Fruit fly (Drosophila melanogaster) whole organism, larva: ENCODE results near the gene ND-24.

Source experiments
- noc ChIP-seq: fragments of 200-800 bp; sonication (Bioruptor generic); optimal IDR thresholded peaks from 3 replicates; lab custom pipeline; 2019; ENCODE audit warnings: missing biosample characterization, mild to moderate bottlenecking, missing genetic modification characterization, moderate library complexity

The ND-24 gene

DNA sequence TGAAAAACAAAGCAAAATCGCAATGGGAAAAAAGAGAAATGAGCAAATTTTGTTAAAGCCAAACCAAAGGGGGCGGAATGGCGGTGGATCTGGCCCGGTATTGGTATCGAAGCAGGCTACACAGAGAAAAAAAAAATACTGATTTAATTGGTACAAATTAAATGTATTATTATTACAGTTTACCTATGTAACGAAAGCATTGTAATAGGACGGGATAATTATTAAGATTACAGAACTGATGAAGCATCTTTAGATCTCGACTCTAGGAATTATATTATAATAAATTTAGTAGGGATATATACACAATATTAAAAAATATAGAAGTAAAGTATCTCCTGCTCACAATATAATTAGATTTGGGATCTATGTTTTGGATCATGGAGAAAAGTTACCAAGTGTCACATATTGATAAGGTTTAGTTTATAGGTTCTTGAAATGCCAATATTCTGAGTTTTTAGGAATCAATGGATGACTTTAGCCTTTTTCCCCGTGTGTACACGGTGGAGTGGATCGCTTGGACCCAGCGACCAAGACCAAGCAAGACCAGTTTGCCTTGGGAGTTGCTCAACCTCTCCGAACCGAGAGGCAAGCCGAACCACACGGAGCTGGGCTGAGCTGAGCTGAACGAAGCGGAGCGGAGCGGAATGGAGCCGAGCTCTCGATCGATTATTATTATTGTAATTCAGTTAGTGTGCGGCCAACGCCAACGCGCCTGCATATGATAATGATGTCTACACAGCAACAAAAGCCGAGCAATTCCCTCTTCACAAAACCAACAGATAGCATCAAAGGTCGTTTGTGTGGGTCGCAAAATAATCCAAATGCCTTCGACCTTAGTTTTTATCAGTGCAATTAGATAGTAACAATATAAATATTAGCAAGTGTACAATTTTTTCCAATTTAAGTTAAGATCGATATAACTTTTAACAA lies 48.0 kb downstream of the ND-24 start:
- TF ChIP-seq noc (tag; lab: Kevin White, UChicago), result peak; percentile 19

dm6 chrX:17682745-17683505 lies 51.0 kb downstream of the ND-24 start:
- peak; percentile 11 for TF ChIP-seq noc (tag; lab: Kevin White, UChicago)
